Worm (Caenorhabditis elegans): Measurements from ENCODE around the gene T22B2.3.

- no peak for TF ChIP-seq unc-62 (GFP tag; optimal IDR thresholded peaks at IDR 0.05)
- TF ChIP-seq lin-40 (tag; optimal IDR thresholded peaks at IDR 0.05) = no peak
- TF ChIP-seq C06A6.2 (GFP tag; conservative IDR thresholded peaks at IDR 0.05) = no peak
Observed at ce11 chrX:3944961-3945587, 28.0 kb downstream of the T22B2.3 start.

Data from whole organism, young adult.